Fruit fly (Drosophila melanogaster) whole organism: ENCODE results near the gene CG15629.

Experiments used
- CG8478 ChIP-seq: fragments of >200 bp; optimal IDR thresholded peaks from 2 replicates; lab custom pipeline; 2018; ENCODE audit warnings: inconsistent platforms
- Dll ChIP-seq: fragments of >200 bp; optimal IDR thresholded peaks from 2 replicates; lab custom pipeline; 2017
- EcR ChIP-seq, 2 experiments: fragments of >200 bp; optimal IDR thresholded peaks; 2 replicates each; lab custom pipeline; 2017; ENCODE audit warnings: missing biosample characterization in 2 of 2, missing genetic modification characterization in 2 of 2, missing genetic modification reagents in 2 of 2
- pan ChIP-seq: fragments of >200 bp; optimal IDR thresholded peaks from 2 replicates; lab custom pipeline; 2017
- psq ChIP-seq: fragments of >200 bp; optimal IDR thresholded peaks from 2 replicates; lab custom pipeline; 2017
- usp ChIP-seq: fragments of >200 bp; optimal IDR thresholded peaks from 2 replicates; lab custom pipeline; 2017; ENCODE audit warnings: missing biosample characterization, missing genetic modification characterization, mixed read lengths

CG15629 gene

dm6 chr2L:4812261-4813022 is at the start of gene CG15629:
Gene CG15629, plus strand, starts transcription at chr2L:4813009.
- TF ChIP-seq EcR (GFP tag; optimal IDR thresholded peaks at IDR 0.05; lab: Kevin White, UChicago) (no peak), Dll (lab: Kevin White, UChicago) (no peak), CG8478 (no peak), usp (no peak), psq (lab: Kevin White, UChicago) (no peak), pan (lab: Kevin White, UChicago) (no peak)

- no peak for TF ChIP-seq EcR (GFP tag; optimal IDR thresholded peaks at IDR 0.05; lab: Kevin White, UChicago)
- no peak for TF ChIP-seq Dll (lab: Kevin White, UChicago)
Observed at dm6 chr2L:4793780-4794523, 18.9 kb upstream of the CG15629 start, which contains the start of gene fipi. Gene fipi, minus strand, starts transcription at chr2L:4794044.

- no peak for TF ChIP-seq Dll (lab: Kevin White, UChicago)
Observed at dm6 chr2L:4794524-4794804, 18.3 kb upstream of the CG15629 start, which contains the start of gene CG3294. Gene CG3294, plus strand, starts transcription at chr2L:4794549.

- TF ChIP-seq pan (lab: Kevin White, UChicago) (no peak), CG8478 (no peak), usp (no peak), EcR (GFP tag; optimal IDR thresholded peaks at IDR 0.05; lab: Kevin White, UChicago) (no peak), Dll (lab: Kevin White, UChicago) (no peak), psq (lab: Kevin White, UChicago) (no peak)
Observed at dm6 chr2L:4797643-4798042, 15.2 kb upstream of the CG15629 start.

- no peak for TF ChIP-seq usp
- TF ChIP-seq pan (lab: Kevin White, UChicago), result no peak
Observed at dm6 chr2L:4798894-4799293, 13.9 kb upstream of the CG15629 start.

- TF ChIP-seq usp (no peak), psq (lab: Kevin White, UChicago) (no peak), EcR (GFP tag; optimal IDR thresholded peaks at IDR 0.05; lab: Kevin White, UChicago) (no peak), CG8478 (no peak), pan (lab: Kevin White, UChicago) (no peak), Dll (lab: Kevin White, UChicago) (no peak)
Observed at dm6 chr2L:4800033-4800432, 12.8 kb upstream of the CG15629 start.

dm6 chr2L:4801705-4802216 is 11.0 kb upstream of the CG15629 start, which contains the start of gene slf:
Gene slf, minus strand, starts transcription at chr2L:4801923.
- no peak for TF ChIP-seq pan (lab: Kevin White, UChicago)
- TF ChIP-seq usp, result no peak
- no peak for TF ChIP-seq EcR (GFP tag; optimal IDR thresholded peaks at IDR 0.05; lab: Kevin White, UChicago)
- TF ChIP-seq psq (lab: Kevin White, UChicago), result no peak

dm6 chr2L:4806109-4806508 is 6.7 kb upstream of the CG15629 start:
- TF ChIP-seq EcR (GFP tag; optimal IDR thresholded peaks at IDR 0.05; lab: Kevin White, UChicago) (no peak), CG8478 (no peak), pan (lab: Kevin White, UChicago) (no peak), Dll (lab: Kevin White, UChicago) (no peak), usp (no peak), psq (lab: Kevin White, UChicago) (no peak)

dm6 chr2L:4807953-4808604 is 4.7 kb upstream of the CG15629 start:
- TF ChIP-seq CG8478 (no peak), Dll (lab: Kevin White, UChicago) (no peak), psq (lab: Kevin White, UChicago) (no peak), EcR (GFP tag; optimal IDR thresholded peaks at IDR 0.05; lab: Kevin White, UChicago) (no peak)

dm6 chr2L:4810044-4810609 is 2.7 kb upstream of the CG15629 start:
- TF ChIP-seq usp, result no peak
- no peak for TF ChIP-seq Dll (lab: Kevin White, UChicago)
- no peak for TF ChIP-seq EcR (GFP tag; optimal IDR thresholded peaks at IDR 0.05; lab: Kevin White, UChicago)
- TF ChIP-seq pan (lab: Kevin White, UChicago), result no peak
- TF ChIP-seq CG8478, result peak; percentile 79

- TF ChIP-seq Dll (lab: Kevin White, UChicago) (peak; percentile 58), CG8478 (no peak), EcR (GFP tag; optimal IDR thresholded peaks at IDR 0.05; lab: Kevin White, UChicago) (peak in 1 of 2 experiments; percentile 28), psq (lab: Kevin White, UChicago) (no peak)
Observed at dm6 chr2L:4810697-4811490, 1.9 kb upstream of the CG15629 start.
